3 fruit fly cellular contexts compared by ENCODE assay signal in genomic region chr3R:10048842-10049527, dm6.
TF ChIP-seq lines count a peak whose summit lies in the region.

TSS of gene ohgt (plus strand) at chr3R:10049199.

TF ChIP-seq in whole organism, embryonic, 481 proteins besides CTCF, POLR2A, EP300 and RAD21 (continued from another document and continues in another):
- TF ChIP-seq CG11504 (tag; optimal IDR thresholded peaks at IDR 0.05; lab: Kevin White, UChicago) (peak; percentile 50), tll (GFP tag; optimal IDR thresholded peaks at IDR 0.05; lab: Kevin White, UChicago) (no peak), CG8765 (GFP tag; IDR thresholded peaks at IDR 0.05; lab: Robert Waterston, UW) (no peak), zen (tag; optimal IDR thresholded peaks at IDR 0.05; lab: Kevin White, UChicago) (peak; percentile 23), Max (GFP tag; optimal IDR thresholded peaks at IDR 0.05; lab: Kevin White, UChicago) (no peak), NC2β (GFP tag; optimal IDR thresholded peaks at IDR 0.05; lab: Kevin White, UChicago) (no peak), CG9727 (GFP tag; optimal IDR thresholded peaks at IDR 0.05; lab: Kevin White, UChicago) (peak; percentile 8), CG4328 (GFP tag; optimal IDR thresholded peaks at IDR 0.05; lab: Kevin White, UChicago) (peak; percentile 35), bcd (GFP tag; optimal IDR thresholded peaks at IDR 0.05; lab: Kevin White, UChicago) (no peak), CG12104 (GFP tag; optimal IDR thresholded peaks at IDR 0.05; lab: Kevin White, UChicago) (no peak), CG7786 (GFP tag; optimal IDR thresholded peaks at IDR 0.05; lab: Kevin White, UChicago) (no peak), gce (GFP tag; IDR thresholded peaks at IDR 0.05; lab: Robert Waterston, UW) (no peak), Side (GFP tag; optimal IDR thresholded peaks at IDR 0.05; lab: Kevin White, UChicago) (no peak), Hsf (GFP tag; optimal IDR thresholded peaks at IDR 0.05; lab: Kevin White, UChicago) (peak; percentile 1), Sox100B (GFP tag; optimal IDR thresholded peaks at IDR 0.05; lab: Kevin White, UChicago) (no peak), CG18476 (GFP tag; optimal IDR thresholded peaks at IDR 0.05; lab: Kevin White, UChicago) (peak; percentile 27), BEAF-32 (GFP tag; optimal IDR thresholded peaks at IDR 0.05; lab: Kevin White, UChicago) (peak; percentile 57), CG4360 (GFP tag; IDR thresholded peaks at IDR 0.05; lab: Robert Waterston, UW) (no peak), Sry-δ (GFP tag; optimal IDR thresholded peaks at IDR 0.05; lab: Kevin White, UChicago) (peak; percentile 78), ara (GFP tag; IDR thresholded peaks at IDR 0.05; lab: Robert Waterston, UW) (no peak), D19B (GFP tag; optimal IDR thresholded peaks at IDR 0.05; lab: Kevin White, UChicago) (no peak), NK7.1 (GFP tag; optimal IDR thresholded peaks at IDR 0.05; lab: Kevin White, UChicago) (no peak), CG2712 (tag; optimal IDR thresholded peaks at IDR 0.05; lab: Kevin White, UChicago) (peak; percentile 39), tap (tag; optimal IDR thresholded peaks at IDR 0.05; lab: Kevin White, UChicago) (no peak), MBD-R2 (GFP tag; IDR thresholded peaks at IDR 0.05; lab: Robert Waterston, UW) (peak; percentile 20; the same call in 1 of the 2 replicates), Nf-YC (tag; optimal IDR thresholded peaks at IDR 0.05; lab: Kevin White, UChicago) (peak; percentile 44), CG2889 (GFP tag; IDR thresholded peaks at IDR 0.05; lab: Robert Waterston, UW) (no peak), CG12769 (tag; optimal IDR thresholded peaks at IDR 0.05; lab: Kevin White, UChicago) (no peak), otp (GFP tag; IDR thresholded peaks at IDR 0.05; lab: Robert Waterston, UW) (no peak), slp2 (GFP tag; optimal IDR thresholded peaks at IDR 0.05; lab: Kevin White, UChicago) (no peak), fu2 (GFP tag; optimal IDR thresholded peaks at IDR 0.05; lab: Kevin White, UChicago) (no peak), nmo (GFP tag; optimal IDR thresholded peaks at IDR 0.05; lab: Kevin White, UChicago) (peak; percentile 33), gcm2 (GFP tag; optimal IDR thresholded peaks at IDR 0.05; lab: Kevin White, UChicago) (no peak), CG15514 (GFP tag; optimal IDR thresholded peaks at IDR 0.05; lab: Kevin White, UChicago) (peak; percentile 54), GATAe (GFP tag; conservative IDR thresholded peaks at IDR 0.05; lab: Robert Waterston, UW) (no peak), CG3838 (GFP tag; optimal IDR thresholded peaks at IDR 0.05; lab: Kevin White, UChicago) (no peak), CG3407 (GFP tag; optimal IDR thresholded peaks at IDR 0.05; lab: Kevin White, UChicago) (no peak), ind (GFP tag; optimal IDR thresholded peaks at IDR 0.05; lab: Kevin White, UChicago) (peak; percentile 12), sens (GFP tag; lab: Kevin White, UChicago) (peak; percentile 81), sisA (GFP tag; IDR thresholded peaks at IDR 0.05; lab: Robert Waterston, UW) (no peak), run (tag; optimal IDR thresholded peaks at IDR 0.05; lab: Kevin White, UChicago) (no peak), nerfin-2 (GFP tag; IDR thresholded peaks at IDR 0.05; lab: Robert Waterston, UW; ENCODE audit: partially characterized antibody) (peak; percentile 44; the same call in 1 of the 2 replicates), CG1832 (GFP tag; optimal IDR thresholded peaks at IDR 0.05; lab: Kevin White, UChicago) (no peak), pzg (GFP tag; optimal IDR thresholded peaks at IDR 0.05; lab: Kevin White, UChicago) (peak; percentile 40), z (GFP tag; IDR thresholded peaks at IDR 0.05; lab: Robert Waterston, UW) (no peak), Eip74EF (GFP tag; optimal IDR thresholded peaks at IDR 0.05; lab: Kevin White, UChicago) (peak in 1 of 2 experiments; percentile 6)

TF ChIP-seq in whole organism, prepupa, 60 proteins besides CTCF, POLR2A, EP300 and RAD21 (continued from another document):
- TF ChIP-seq Smox (GFP tag; optimal IDR thresholded peaks at IDR 0.05; lab: Kevin White, UChicago): no peak
- TF ChIP-seq Ets96B (tag; optimal IDR thresholded peaks at IDR 0.05; lab: Kevin White, UChicago): no peak
- TF ChIP-seq CG15336 (GFP tag; IDR thresholded peaks at IDR 0.05; lab: Robert Waterston, UW): 0 out of 2 replicates have a peak, but pooled peaks have one; percentile 38
- peak; percentile 43 for TF ChIP-seq acj6 (GFP tag; optimal IDR thresholded peaks at IDR 0.05; lab: Kevin White, UChicago)
- peak; percentile 29 for TF ChIP-seq topi (GFP tag; optimal IDR thresholded peaks at IDR 0.05; lab: Kevin White, UChicago)
- peak; percentile 25 for TF ChIP-seq lz (GFP tag; optimal IDR thresholded peaks at IDR 0.05; lab: Kevin White, UChicago)
- no peak for TF ChIP-seq vri (GFP tag; optimal IDR thresholded peaks at IDR 0.05; lab: Kevin White, UChicago)
- TF ChIP-seq CG4318 (GFP tag; optimal IDR thresholded peaks at IDR 0.05; lab: Kevin White, UChicago): no peak
- TF ChIP-seq Hr38 (GFP tag; optimal IDR thresholded peaks at IDR 0.05; lab: Kevin White, UChicago): no peak
- TF ChIP-seq CG10669 (GFP tag; optimal IDR thresholded peaks at IDR 0.05; lab: Kevin White, UChicago): peak; percentile 33
- no peak for TF ChIP-seq CG6854 (GFP tag; optimal IDR thresholded peaks at IDR 0.05; lab: Kevin White, UChicago)

TF ChIP-seq in whole organism, wandering third instar larva, 38 proteins besides CTCF, POLR2A, EP300 and RAD21 (continued from another document):
- TF ChIP-seq h (GFP tag; optimal IDR thresholded peaks at IDR 0.05; lab: Kevin White, UChicago) (peak; percentile 32), Sp1 (GFP tag; optimal IDR thresholded peaks at IDR 0.05; lab: Kevin White, UChicago) (peak; percentile 49)
